Worm (Caenorhabditis elegans): Measurements from ENCODE around the gene Y39H10A.1.
A peak's percentile ranks its signal among the peaks of the same experiment; 100 is the strongest.

The Y39H10A.1 gene

ce11 chrV:3773618-3774017 lies 6.6 kb downstream of the Y39H10A.1 start:
- no peak for TF ChIP-seq madf-2 (tag; optimal IDR thresholded peaks at IDR 0.05)
- TF ChIP-seq hlh-6 (tag; optimal IDR thresholded peaks at IDR 0.05): no peak
- no peak for TF ChIP-seq rnt-1 (tag; optimal IDR thresholded peaks at IDR 0.05)

DNA sequence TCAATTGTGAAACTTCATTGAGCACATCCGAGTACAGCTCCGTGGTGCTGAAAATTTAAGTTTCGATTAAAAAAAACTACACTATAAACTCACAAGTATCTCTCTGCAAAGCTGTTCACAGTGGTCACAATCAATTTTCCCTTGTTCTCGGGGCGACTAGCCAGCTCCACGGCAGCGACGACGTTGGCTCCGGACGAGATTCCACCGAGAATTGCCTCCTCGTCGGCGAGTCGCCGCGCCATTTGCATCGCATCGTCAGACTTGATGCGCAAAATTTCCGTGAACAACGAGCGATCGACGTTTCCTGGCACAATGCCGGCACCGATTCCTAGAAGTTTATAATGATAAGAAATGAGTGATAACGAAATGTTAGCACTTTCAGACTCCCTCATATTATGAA lies 7.6 kb downstream of the Y39H10A.1 start:
- no peak for TF ChIP-seq K09A11.1 (tag; optimal IDR thresholded peaks at IDR 0.05; ENCODE audit: insufficient read depth)
- no peak for TF ChIP-seq pros-1 (tag; optimal IDR thresholded peaks at IDR 0.05)
- no peak for TF ChIP-seq hlh-13 (GFP tag; optimal IDR thresholded peaks at IDR 0.05)
- TF ChIP-seq lim-6 (tag; optimal IDR thresholded peaks at IDR 0.05): no peak

ce11 chrV:3776086-3776589 lies 9.1 kb downstream of the Y39H10A.1 start, which contains the start of gene cysl-3:
cysl-3 (minus strand) TSS chrV:3776136.
- TF ChIP-seq hlh-8 (tag; optimal IDR thresholded peaks at IDR 0.05): no peak
- TF ChIP-seq pqm-1 (tag; optimal IDR thresholded peaks at IDR 0.05): no peak
- TF ChIP-seq hlh-15 (tag; optimal IDR thresholded peaks at IDR 0.05): no peak
- no peak for TF ChIP-seq nhr-232 (tag; optimal IDR thresholded peaks at IDR 0.05)
- TF ChIP-seq K02D7.2 (tag; optimal IDR thresholded peaks at IDR 0.05): no peak
- TF ChIP-seq pha-2 (tag; optimal IDR thresholded peaks at IDR 0.05): no peak

DNA sequence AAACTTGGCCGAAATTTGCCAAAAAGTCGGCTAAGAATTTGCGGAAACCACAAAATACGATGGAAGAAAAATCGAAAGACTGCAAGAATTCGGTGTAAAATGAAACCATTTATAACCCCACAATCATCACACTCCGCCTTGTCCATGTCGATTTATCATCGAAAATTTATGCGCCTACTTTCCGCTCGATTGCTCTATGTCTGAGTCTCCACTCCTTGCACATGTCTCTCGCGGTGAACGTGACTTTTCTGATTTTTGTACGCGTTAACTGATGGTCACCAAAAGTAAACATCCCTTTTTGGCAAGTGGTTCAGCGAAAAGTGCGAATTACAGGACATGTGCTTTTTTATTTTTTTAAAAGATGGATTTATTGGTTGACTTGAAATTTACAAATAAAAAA lies 9.9 kb downstream of the Y39H10A.1 start:
- no peak for TF ChIP-seq ztf-16 (tag; optimal IDR thresholded peaks at IDR 0.05)
- peak; percentile 34 for TF ChIP-seq unc-55 (GFP tag; optimal IDR thresholded peaks at IDR 0.05)

DNA sequence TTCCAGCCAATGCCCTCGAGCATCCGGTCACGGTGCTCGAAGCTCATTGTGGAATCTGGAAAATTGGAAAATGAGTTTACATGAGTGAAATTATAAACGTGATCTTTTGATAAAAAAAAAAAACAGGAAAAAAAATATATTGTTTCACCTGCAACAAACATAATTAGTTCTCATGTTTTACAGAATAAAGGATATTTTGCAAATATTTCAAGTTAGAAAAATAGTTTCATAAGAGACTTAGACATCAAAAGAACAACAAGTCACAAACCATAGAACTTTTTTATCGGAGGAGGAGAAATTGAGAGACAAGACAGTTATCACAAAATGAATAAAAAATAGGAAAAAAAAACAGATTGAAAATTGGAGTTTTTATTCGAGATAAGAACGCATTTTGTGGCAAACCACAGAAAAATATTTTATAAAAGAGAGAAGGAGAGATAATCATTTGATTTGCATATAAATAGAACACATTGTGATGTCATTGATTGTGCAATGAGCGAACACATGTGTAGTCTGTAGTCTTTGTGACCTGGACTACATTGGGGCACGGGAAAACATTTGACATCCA lies 17.2 kb downstream of the Y39H10A.1 start, which contains the start of gene R08F11.1:
Gene R08F11.1 (minus strand): TSS at position 51 of the 568 bp plus-strand sequence.
- TF ChIP-seq nfya-1 (tag; optimal IDR thresholded peaks at IDR 0.05) (no peak), elt-2 (tag; optimal IDR thresholded peaks at IDR 0.05) (peak; percentile 80)

DNA sequence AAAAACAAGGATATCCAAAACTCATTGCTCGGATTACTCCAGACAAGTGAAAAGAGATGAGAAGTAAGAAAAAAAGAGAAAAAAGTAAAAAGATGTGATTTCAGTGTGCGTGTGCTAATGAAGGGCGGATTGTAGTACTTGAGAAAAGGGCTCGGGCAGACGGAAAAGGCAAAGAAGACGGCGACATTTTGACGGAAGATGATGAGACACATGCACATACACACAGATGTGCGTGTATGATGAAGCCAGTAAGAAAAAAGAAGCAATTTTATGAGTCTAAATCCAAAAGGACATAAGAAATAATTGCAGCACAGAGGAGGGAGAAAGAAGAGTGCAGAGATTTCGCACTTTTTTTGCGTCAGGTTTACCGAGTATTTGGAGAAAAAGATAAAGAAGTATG lies 21.5 kb downstream of the Y39H10A.1 start:
- TF ChIP-seq ets-4 (tag; optimal IDR thresholded peaks at IDR 0.05) (no peak), sox-4 (tag; optimal IDR thresholded peaks at IDR 0.05) (no peak), pag-3 (tag; optimal IDR thresholded peaks at IDR 0.05; ENCODE audit: borderline replicate concordance) (no peak), hlh-13 (GFP tag; optimal IDR thresholded peaks at IDR 0.05) (no peak), ceh-45 (GFP tag; IDR thresholded peaks at IDR 0.05) (no peak), mec-3 (tag; optimal IDR thresholded peaks at IDR 0.05; ENCODE audit: borderline replicate concordance) (no peak), pqm-1 (tag; optimal IDR thresholded peaks at IDR 0.05) (no peak), hlh-8 (tag; optimal IDR thresholded peaks at IDR 0.05) (no peak), nfya-1 (tag; optimal IDR thresholded peaks at IDR 0.05) (no peak), ceh-22 (tag; optimal IDR thresholded peaks at IDR 0.05) (no peak), tbx-2 (tag; optimal IDR thresholded peaks at IDR 0.05) (no peak), sox-2 (GFP tag; IDR thresholded peaks at IDR 0.05) (no peak), lin-11 (tag; optimal IDR thresholded peaks at IDR 0.05) (no peak), tbx-7 (tag; optimal IDR thresholded peaks at IDR 0.05) (no peak), ceh-31 (tag; optimal IDR thresholded peaks at IDR 0.05) (no peak), ceh-30 (tag; optimal IDR thresholded peaks at IDR 0.05) (no peak), ceh-48 (tag; optimal IDR thresholded peaks at IDR 0.05) (no peak), nhr-232 (tag; optimal IDR thresholded peaks at IDR 0.05) (no peak), sdc-2 (tag; optimal IDR thresholded peaks at IDR 0.05) (no peak)
